Fruit fly (Drosophila melanogaster) whole organism, embryonic: ENCODE measurements around the gene CG4611.

Experiments
- CG10366 ChIP-seq: fragments of 200-800 bp; sonication (Bioruptor generic); IDR thresholded peaks from 2 replicates; pipeline ENCODE4 v1.3.6; 2022; ENCODE audit warnings: missing biosample characterization, missing genetic modification characterization
- CG11247 ChIP-seq: fragments of 200-800 bp; sonication (Bioruptor generic); IDR thresholded peaks from 2 replicates; pipeline ENCODE4 v1.3.6; 2022; ENCODE audit warnings: missing biosample characterization, missing genetic modification characterization
- CG1233 ChIP-seq: fragments of 200-800 bp; sonication (Bioruptor generic); optimal IDR thresholded peaks from 4 replicates; lab custom pipeline; 2018; ENCODE audit warnings: missing biosample characterization, mild to moderate bottlenecking, missing genetic modification characterization
- CG14014 ChIP-seq: fragments of 200-800 bp; sonication (Bioruptor generic); IDR thresholded peaks from 2 replicates; pipeline ENCODE4 v1.3.6; 2022; ENCODE audit warnings: missing biosample characterization, missing genetic modification characterization
- CG16863 ChIP-seq: fragments of 200-800 bp; sonication (Bioruptor generic); optimal IDR thresholded peaks from 3 replicates; lab custom pipeline; 2016; ENCODE audit warnings: missing biosample characterization, missing genetic modification characterization
- CG17328 ChIP-seq: fragments of 200-800 bp; sonication (Bioruptor generic); IDR thresholded peaks from 2 replicates; pipeline ENCODE4 v1.3.6; 2022; ENCODE audit warnings: missing biosample characterization, missing genetic modification characterization
- CG17361 ChIP-seq: fragments of 200-800 bp; sonication (Bioruptor generic); IDR thresholded peaks from 3 replicates; pipeline ENCODE4 v1.3.6; 2022; ENCODE audit warnings: missing biosample characterization, missing genetic modification characterization
- CG18619 ChIP-seq: fragments of 200-800 bp; sonication (Bioruptor generic); optimal IDR thresholded peaks from 3 replicates; lab custom pipeline; 2017; ENCODE audit warnings: missing biosample characterization, mild to moderate bottlenecking, missing genetic modification characterization
- CG3065 ChIP-seq: fragments of 200-800 bp; sonication (Bioruptor generic); optimal IDR thresholded peaks from 2 replicates; lab custom pipeline; 2016; ENCODE audit warnings: missing biosample characterization, missing genetic modification characterization
- CG32767 ChIP-seq: fragments of 200-800 bp; sonication (Bioruptor generic); IDR thresholded peaks from 2 replicates; pipeline ENCODE4 v1.3.6; 2022; ENCODE audit warnings: missing biosample characterization, missing genetic modification characterization
- CG3407 ChIP-seq: fragments of 200-800 bp; sonication (Bioruptor generic); optimal IDR thresholded peaks from 2 replicates; lab custom pipeline; 2018; ENCODE audit warnings: missing biosample characterization, mild to moderate bottlenecking, missing genetic modification characterization
- CG42726 ChIP-seq: fragments of 200-800 bp; sonication (Bioruptor generic); IDR thresholded peaks from 2 replicates; pipeline ENCODE4 v1.3.6; 2022; ENCODE audit warnings: missing biosample characterization, missing genetic modification characterization; ENCODE audit not compliant: partially characterized antibody
- CG4707 ChIP-seq: fragments of 200-800 bp; sonication (Bioruptor generic); optimal IDR thresholded peaks from 2 replicates; lab custom pipeline; 2018; ENCODE audit warnings: missing biosample characterization, mild to moderate bottlenecking, missing genetic modification characterization, moderate library complexity
- CG6175 ChIP-seq: fragments of 200-800 bp; sonication (Bioruptor generic); IDR thresholded peaks from 3 replicates; pipeline ENCODE4 v1.3.6; 2022; ENCODE audit warnings: missing biosample characterization, missing genetic modification characterization
- CG6272 ChIP-seq: fragments of 200-800 bp; sonication (Bioruptor generic); IDR thresholded peaks from 2 replicates; pipeline ENCODE4 v1.3.6; 2022; ENCODE audit warnings: missing biosample characterization, missing genetic modification characterization
- CG9817 ChIP-seq: fragments of 200-800 bp; sonication (Bioruptor generic); optimal IDR thresholded peaks from 2 replicates; lab custom pipeline; 2018; ENCODE audit warnings: missing biosample characterization, mild to moderate bottlenecking, missing genetic modification characterization, moderate library complexity
- CoRest ChIP-seq: fragments of 200-800 bp; sonication (Bioruptor generic); optimal IDR thresholded peaks from 3 replicates; lab custom pipeline; 2018; ENCODE audit warnings: missing biosample characterization, mild to moderate bottlenecking, missing genetic modification characterization, moderate library complexity
- Dip2 ChIP-seq: fragments of 200-800 bp; sonication (Bioruptor generic); IDR thresholded peaks from 2 replicates; pipeline ENCODE4 v1.3.6; 2022; ENCODE audit warnings: missing biosample characterization, missing genetic modification characterization
- E2f1 ChIP-seq: fragments of 200-800 bp; sonication (Bioruptor generic); IDR thresholded peaks from 2 replicates; pipeline ENCODE4 v1.3.6; 2022; ENCODE audit warnings: missing biosample characterization, missing genetic modification characterization
- Fer2 ChIP-seq: fragments of 200-800 bp; sonication (Bioruptor generic); optimal IDR thresholded peaks from 2 replicates; lab custom pipeline; 2018; ENCODE audit warnings: missing biosample characterization, mild to moderate bottlenecking, missing genetic modification characterization, moderate library complexity
- HLHmδ ChIP-seq: fragments of 200-800 bp; sonication (Bioruptor generic); optimal IDR thresholded peaks from 2 replicates; lab custom pipeline; 2018; ENCODE audit warnings: missing biosample characterization, mild to moderate bottlenecking, missing genetic modification characterization, moderate library complexity
- Hr39 ChIP-seq: fragments of >200 bp; optimal IDR thresholded peaks from 2 replicates; lab custom pipeline; 2017
- NK7.1 ChIP-seq: fragments of 200-800 bp; sonication (Bioruptor generic); optimal IDR thresholded peaks from 3 replicates; lab custom pipeline; 2016; ENCODE audit warnings: missing biosample characterization, missing genetic modification characterization
- Stat92E ChIP-seq, 3 experiments: fragments of >200 bp in 2 of 3; fragments of 200-800 bp in 1 of 3; sonication (Bioruptor generic) in 1 of 3; optimal IDR thresholded peaks; 2 replicates each; lab custom pipeline; 2017 to 2019; ENCODE audit warnings: missing biosample characterization in 3 of 3, missing genetic modification characterization in 3 of 3, mild to moderate bottlenecking in 1 of 3, moderate library complexity in 1 of 3
- bsh ChIP-seq, 2 experiments: fragments of 200-800 bp; sonication (Bioruptor generic); optimal IDR thresholded peaks; 2 replicates each; lab custom pipeline; 2017 to 2018; ENCODE audit warnings: mild to moderate bottlenecking in 2 of 2, missing biosample characterization in 2 of 2, missing genetic modification characterization in 2 of 2, moderate library complexity in 1 of 2
- caup ChIP-seq: fragments of 200-800 bp; sonication (Bioruptor generic); optimal IDR thresholded peaks from 3 replicates; lab custom pipeline; 2017; ENCODE audit warnings: missing biosample characterization, mild to moderate bottlenecking, missing genetic modification characterization, moderate library complexity; ENCODE audit not compliant: severe bottlenecking
- chn ChIP-seq: fragments of 200-800 bp; sonication (Bioruptor generic); optimal IDR thresholded peaks from 2 replicates; lab custom pipeline; 2016; ENCODE audit warnings: missing biosample characterization, missing genetic modification characterization
- dimm ChIP-seq: fragments of 200-800 bp; sonication (Bioruptor generic); IDR thresholded peaks from 2 replicates; pipeline ENCODE4 v1.3.6; 2022; ENCODE audit warnings: missing biosample characterization, missing genetic modification characterization
- disco-r ChIP-seq: fragments of 200-800 bp; sonication (Bioruptor generic); optimal IDR thresholded peaks from 2 replicates; lab custom pipeline; 2016; ENCODE audit warnings: missing biosample characterization, missing genetic modification characterization
- ftz-f1 ChIP-seq: fragments of 200-800 bp; sonication (Bioruptor generic); optimal IDR thresholded peaks from 2 replicates; lab custom pipeline; 2016; ENCODE audit warnings: missing biosample characterization, missing genetic modification characterization
- gem ChIP-seq: fragments of 200-800 bp; sonication (Bioruptor generic); optimal IDR thresholded peaks from 2 replicates; lab custom pipeline; 2019; ENCODE audit warnings: missing biosample characterization, mild to moderate bottlenecking, missing genetic modification characterization, moderate library complexity
- gfzf ChIP-seq: fragments of 200-800 bp; sonication (Bioruptor generic); optimal IDR thresholded peaks from 2 replicates; lab custom pipeline; 2016; ENCODE audit warnings: missing biosample characterization, mild to moderate bottlenecking, missing genetic modification characterization, moderate library complexity
- jumu ChIP-seq: fragments of 200-800 bp; sonication (Bioruptor generic); optimal IDR thresholded peaks from 3 replicates; lab custom pipeline; 2016; ENCODE audit warnings: missing biosample characterization, missing genetic modification characterization
- kni ChIP-seq: fragments of 200-800 bp; sonication (Bioruptor generic); optimal IDR thresholded peaks from 3 replicates; lab custom pipeline; 2017; ENCODE audit warnings: mild to moderate bottlenecking, missing biosample characterization, missing genetic modification reagents, missing genetic modification characterization
- otp ChIP-seq: fragments of 200-800 bp; sonication (Bioruptor generic); IDR thresholded peaks from 3 replicates; pipeline ENCODE4, ENCODE4 v1.3.6; 2022; ENCODE audit warnings: missing biosample characterization, missing genetic modification characterization
- p53 ChIP-seq: fragments of 200-800 bp; sonication (Bioruptor generic); optimal IDR thresholded peaks from 2 replicates; lab custom pipeline; 2016; ENCODE audit warnings: missing biosample characterization, missing genetic modification characterization
- ranshi ChIP-seq: fragments of 200-800 bp; sonication (Bioruptor generic); IDR thresholded peaks from 2 replicates; pipeline ENCODE4 v1.3.6; 2022; ENCODE audit warnings: missing biosample characterization, missing genetic modification characterization
- seq ChIP-seq: fragments of 200-800 bp; sonication (Bioruptor generic); IDR thresholded peaks from 2 replicates; pipeline ENCODE4 v1.3.6; 2022; ENCODE audit warnings: missing biosample characterization, missing genetic modification characterization
- sug ChIP-seq: fragments of 200-800 bp; optimal IDR thresholded peaks from 2 replicates; lab custom pipeline; 2019; ENCODE audit warnings: missing biosample characterization, mild to moderate bottlenecking, missing genetic modification characterization, moderate library complexity
- trem ChIP-seq: fragments of 200-800 bp; optimal IDR thresholded peaks from 3 replicates; lab custom pipeline; 2019; ENCODE audit warnings: missing biosample characterization, mild to moderate bottlenecking, missing genetic modification characterization, moderate library complexity
- wek ChIP-seq: fragments of 200-800 bp; sonication (Bioruptor generic); optimal IDR thresholded peaks from 3 replicates; lab custom pipeline; 2018; ENCODE audit warnings: missing biosample characterization, mild to moderate bottlenecking, missing genetic modification characterization, moderate library complexity

Gene CG4611

DNA sequence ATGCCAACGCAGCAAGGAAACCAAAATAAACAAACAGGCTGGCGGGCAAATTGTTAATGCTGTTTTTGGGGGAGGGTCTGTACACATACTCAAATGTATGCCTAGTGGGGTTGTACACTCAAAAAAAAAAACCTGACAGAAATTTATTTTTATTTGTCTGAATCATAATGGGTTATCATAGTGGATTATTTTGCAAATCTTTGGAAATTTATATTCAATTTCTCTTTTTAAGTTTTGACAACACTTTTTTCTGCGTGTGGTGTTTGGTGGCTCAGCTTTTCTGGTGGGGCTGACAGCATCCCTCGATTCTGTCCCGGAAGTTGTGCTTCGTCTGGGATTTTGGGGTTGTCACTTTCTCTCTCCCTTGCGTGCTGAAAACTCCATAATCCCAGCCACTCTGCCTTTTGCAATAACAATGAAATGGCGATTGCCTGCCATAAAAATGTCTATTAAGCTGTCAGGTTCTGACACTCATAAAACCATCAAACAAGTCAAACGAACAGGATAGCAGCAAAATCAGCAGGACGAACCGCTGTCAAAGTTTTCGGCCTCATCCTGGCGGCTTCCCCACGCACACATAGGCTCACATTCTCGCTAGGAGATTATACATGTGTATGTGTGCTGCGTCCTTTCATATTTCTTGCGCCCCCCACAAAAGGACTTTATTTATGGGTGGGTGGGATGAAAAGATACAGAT lies 18.9 kb downstream of the CG4611 start (continued):
- no peak for TF ChIP-seq CG6175 (GFP tag; lab: Robert Waterston, UW)
- no peak for TF ChIP-seq HLHmδ (GFP tag; lab: Kevin White, UChicago)
- TF ChIP-seq CG16863 (GFP tag; lab: Kevin White, UChicago) = peak; percentile 65
- peak; percentile 78 for TF ChIP-seq CG17328 (GFP tag; lab: Robert Waterston, UW)
- no peak for TF ChIP-seq ftz-f1 (GFP tag; lab: Kevin White, UChicago)
- no peak for TF ChIP-seq CG3065 (GFP tag; lab: Kevin White, UChicago)
- TF ChIP-seq bsh (GFP tag; optimal IDR thresholded peaks at IDR 0.05; lab: Kevin White, UChicago) = peak in 1 of 2 experiments; percentile 80
- TF ChIP-seq CG32767 (GFP tag; lab: Robert Waterston, UW) = peak; percentile 81
- peak; percentile 78 for TF ChIP-seq caup
- TF ChIP-seq Dip2 (GFP tag; lab: Robert Waterston, UW) = no peak
- peak; percentile 64 for TF ChIP-seq Fer2 (tag; lab: Kevin White, UChicago)
- peak; percentile 55 for TF ChIP-seq CoRest (tag; lab: Kevin White, UChicago)
- TF ChIP-seq Stat92E (GFP tag; optimal IDR thresholded peaks at IDR 0.05; lab: Kevin White, UChicago) = no peak
- peak; percentile 48 for TF ChIP-seq disco-r (GFP tag; lab: Kevin White, UChicago)
- peak; percentile 81 for TF ChIP-seq E2f1 (GFP tag; lab: Robert Waterston, UW)
- TF ChIP-seq CG42726 (GFP tag; lab: Robert Waterston, UW) = peak; percentile 51; the same call in 1 of the 2 replicates
- peak; percentile 68 for TF ChIP-seq jumu (GFP tag; lab: Kevin White, UChicago)
- peak; percentile 74 for TF ChIP-seq chn (GFP tag; lab: Kevin White, UChicago)
- 0 out of 2 replicates have a peak, but pooled peaks have one; percentile 58 for TF ChIP-seq dimm
- TF ChIP-seq NK7.1 (GFP tag; lab: Kevin White, UChicago) = peak; percentile 62
- peak; percentile 87 for TF ChIP-seq seq (GFP tag; lab: Robert Waterston, UW)
- peak; percentile 77 for TF ChIP-seq CG11247
- peak; percentile 18 for TF ChIP-seq p53
- peak; percentile 7 for TF ChIP-seq sug (tag; lab: Kevin White, UChicago)
- no peak for TF ChIP-seq Hr39 (lab: Kevin White, UChicago)
- no peak for TF ChIP-seq trem (tag; lab: Kevin White, UChicago)
- peak; percentile 75 for TF ChIP-seq CG10366
- peak; percentile 63; the same call in 1 of the 2 replicates for TF ChIP-seq CG6272 (GFP tag; lab: Robert Waterston, UW)
- TF ChIP-seq CG9817 (tag; lab: Kevin White, UChicago) = peak; percentile 66
- peak; percentile 33 for TF ChIP-seq CG1233 (GFP tag; lab: Kevin White, UChicago)
- TF ChIP-seq CG18619 (GFP tag; lab: Kevin White, UChicago) = peak; percentile 67
- no peak for TF ChIP-seq gem (tag; lab: Kevin White, UChicago)
- TF ChIP-seq gfzf (GFP tag; lab: Kevin White, UChicago) = no peak
- TF ChIP-seq ranshi = peak; percentile 79; the same call in 1 of the 2 replicates
- TF ChIP-seq CG14014 (GFP tag; lab: Robert Waterston, UW) = peak; percentile 83
- TF ChIP-seq wek (GFP tag; lab: Kevin White, UChicago) = no peak
- peak; percentile 61 for TF ChIP-seq CG3407
- no peak for TF ChIP-seq otp
- TF ChIP-seq kni = no peak
- TF ChIP-seq CG17361 = peak; percentile 44; the same call in 1 of the 3 replicates
- peak; percentile 20 for TF ChIP-seq CG4707 (GFP tag; lab: Kevin White, UChicago)
